Worm (Caenorhabditis elegans): Measurements from ENCODE around the gene R02F2.7.

DNA sequence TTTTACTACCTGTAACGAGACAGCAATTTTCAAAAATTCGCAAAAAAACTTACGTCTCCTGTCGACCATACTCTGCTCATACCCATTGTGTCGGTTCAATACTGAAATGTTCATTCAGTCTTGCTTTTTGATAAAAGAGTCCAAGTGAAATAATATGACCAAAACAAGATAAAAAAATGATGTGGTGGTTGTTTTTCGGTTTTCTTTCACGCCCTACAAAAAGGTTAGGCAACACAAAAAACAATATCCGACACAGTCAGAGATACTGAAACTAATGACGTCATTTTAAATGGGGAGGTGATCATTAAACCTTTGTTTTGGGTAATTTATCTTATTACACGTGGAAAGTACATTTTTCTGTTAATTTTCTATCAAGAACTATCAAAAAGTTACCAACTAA is 11.6 kb upstream of the R02F2.7 start, which contains the start of gene R02F2.8:
- TF ChIP-seq lin-13 (tag; optimal IDR thresholded peaks at IDR 0.05) (no peak), drap-1 (GFP tag; optimal IDR thresholded peaks at IDR 0.05) (no peak), unc-62 (GFP tag; optimal IDR thresholded peaks at IDR 0.05) (no peak), nhr-2 (tag; optimal IDR thresholded peaks at IDR 0.05) (no peak), unc-120 (tag; optimal IDR thresholded peaks at IDR 0.05; ENCODE audit: poor library complexity, severe bottlenecking) (no peak), bed-3 (GFP tag; optimal IDR thresholded peaks at IDR 0.05) (no peak)
